Worm (Caenorhabditis elegans) whole organism, L3 larva: Measurements from ENCODE around the gene ZK112.4.
A peak's percentile ranks its signal among the peaks of the same experiment; 100 is the strongest.

Source experiments
- ama-1 ChIP-seq: fragments of 150-350 bp; optimal IDR thresholded peaks from 2 replicates; lab custom pipeline; 2018
- jun-1 ChIP-seq: fragments of 150-350 bp; optimal IDR thresholded peaks from 2 replicates; lab custom pipeline; 2014; ENCODE audit warnings: missing biosample characterization, missing genetic modification reagents, missing genetic modification characterization
- pha-4 ChIP-seq: fragments of 150-350 bp; optimal IDR thresholded peaks from 2 replicates; lab custom pipeline; 2014; ENCODE audit warnings: missing biosample characterization, missing genetic modification reagents, missing genetic modification characterization

ce11 chrIII:7775983-7776440, 46.2 kb upstream of the ZK112.4 start, which contains the start of gene bath-15:
- TF ChIP-seq jun-1 (tag; lab: Kevin White, UChicago) (no peak), pha-4 (tag; lab: Kevin White, UChicago) (peak; percentile 66), ama-1 (lab: Kevin White, UChicago) (no peak)
